Worm (Caenorhabditis elegans): Measurements from ENCODE around the gene F28A12.10.

DNA sequence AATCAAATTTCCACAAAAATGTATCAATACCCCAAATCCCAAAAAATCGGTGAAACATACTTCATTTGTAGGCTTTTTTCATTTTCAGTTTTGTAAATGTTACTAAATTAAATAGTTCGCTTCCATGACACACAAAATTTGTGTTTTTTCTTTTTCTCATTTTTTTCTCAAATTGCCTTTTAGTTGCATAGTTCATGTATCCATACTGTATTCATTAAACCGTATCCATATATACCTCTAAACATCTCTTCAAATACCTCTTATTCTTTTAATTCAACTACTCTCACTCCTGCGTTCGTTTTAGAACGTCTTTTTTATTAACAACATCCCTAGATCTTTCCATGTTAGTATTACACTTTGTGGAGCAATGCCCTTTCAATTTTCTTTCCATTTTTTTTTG lies 33.2 kb upstream of the F28A12.10 start:
- TF ChIP-seq nhr-11 (tag; optimal IDR thresholded peaks at IDR 0.05) (no peak), ceh-9 (tag; optimal IDR thresholded peaks at IDR 0.05) (no peak), ceh-28 (tag; optimal IDR thresholded peaks at IDR 0.05) (no peak), snpc-4 (tag; optimal IDR thresholded peaks at IDR 0.05) (no peak), jun-1 (tag; optimal IDR thresholded peaks at IDR 0.05) (no peak), hmg-11 (tag; optimal IDR thresholded peaks at IDR 0.05) (no peak), ztf-11 (tag; optimal IDR thresholded peaks at IDR 0.05) (no peak), pqm-1 (tag; optimal IDR thresholded peaks at IDR 0.05) (no peak), nhr-43 (tag; optimal IDR thresholded peaks at IDR 0.05; ENCODE audit: poor library complexity, severe bottlenecking) (no peak), ama-1 (optimal IDR thresholded peaks at IDR 0.05) (no peak)
